Fruit fly (Drosophila melanogaster) S2 (cell line): ENCODE data around the gene CG14696.

ENCODE experiments used
- CG8478 ChIP-seq: fragments of >200 bp; optimal IDR thresholded peaks from 2 replicates; lab custom pipeline; 2018
- CTCF ChIP-seq, 2 experiments: fragments of >200 bp; optimal IDR thresholded peaks; 2 replicates each; lab custom pipeline; 2018

dm6 chr3R:10877808-10878207 is 7.0 kb downstream of the CG14696 start:
- TF ChIP-seq CG8478 (no peak), CTCF (optimal IDR thresholded peaks at IDR 0.05; lab: Kevin White, UChicago) (no peak)
